Worm (Caenorhabditis elegans): ENCODE results near the gene C34C12.2.

C34C12.2 gene

DNA sequence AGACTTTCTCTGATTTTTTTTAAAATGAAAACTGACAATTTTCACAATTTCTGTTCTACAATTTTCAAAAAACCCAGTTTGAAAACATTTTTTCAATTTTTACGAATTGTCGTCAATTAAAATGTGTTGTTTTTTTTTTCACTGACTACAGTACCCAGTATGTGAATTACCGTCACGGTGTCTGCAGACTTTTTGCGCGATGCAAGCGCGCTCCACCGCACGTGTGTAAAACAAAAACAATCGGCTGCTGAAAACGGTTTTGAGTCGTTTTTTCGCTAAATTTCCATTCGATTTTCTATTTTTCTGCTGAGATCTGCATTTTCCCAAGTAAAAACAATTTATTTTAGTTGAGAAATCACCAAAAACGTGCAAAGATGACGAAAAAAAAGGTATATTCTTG lies 2.6 kb downstream of the C34C12.2 start (continued):
- TF ChIP-seq hlh-12 (tag; optimal IDR thresholded peaks at IDR 0.05) = no peak
- TF ChIP-seq athp-1 (tag; optimal IDR thresholded peaks at IDR 0.05) = peak; percentile 93
- TF ChIP-seq xnd-1 (tag; optimal IDR thresholded peaks at IDR 0.05) = peak; percentile 36
- no peak for TF ChIP-seq nhr-179 (tag; optimal IDR thresholded peaks at IDR 0.05)
- peak; percentile 63 to 98 (median 85) for TF ChIP-seq lin-35 (GFP tag; optimal IDR thresholded peaks at IDR 0.05)
- peak; percentile 96 for TF ChIP-seq B0336.3 (GFP tag; IDR thresholded peaks at IDR 0.05)
- TF ChIP-seq sdz-38 (tag; optimal IDR thresholded peaks at IDR 0.05) = no peak
- 0 out of 2 replicates have a peak, but pooled peaks have one; percentile 18 for TF ChIP-seq lag-1 (GFP tag; IDR thresholded peaks at IDR 0.05)
- TF ChIP-seq Y56A3A.18 (GFP tag; IDR thresholded peaks at IDR 0.05) = peak; percentile 74; the same call in 1 of the 2 replicates
- no peak for TF ChIP-seq Y53F4B.3 (GFP tag; IDR thresholded peaks at IDR 0.05)
- peak; percentile 36 for TF ChIP-seq B0261.1 (tag; optimal IDR thresholded peaks at IDR 0.05)
- TF ChIP-seq bed-2 (GFP tag; IDR thresholded peaks at IDR 0.05) = 0 out of 2 replicates have a peak, but pooled peaks have one; percentile 52
- TF ChIP-seq F37B4.10 (GFP tag; IDR thresholded peaks at IDR 0.05) = peak; percentile 80; the same call in 1 of the 2 replicates
- TF ChIP-seq dpl-1 (GFP tag; optimal IDR thresholded peaks at IDR 0.05) = peak; percentile 72
- peak; percentile 83 for TF ChIP-seq attf-3 (GFP tag; conservative IDR thresholded peaks at IDR 0.05)
- TF ChIP-seq rpc-1 (optimal IDR thresholded peaks at IDR 0.05) = peak; percentile 12
- TF ChIP-seq rpc-1 (tag; optimal IDR thresholded peaks at IDR 0.05) = no peak
- TF ChIP-seq sea-2 (GFP tag; IDR thresholded peaks at IDR 0.05) = 0 out of 2 replicates have a peak, but pooled peaks have one; percentile 65
- peak; percentile 78 for TF ChIP-seq gei-17 (GFP tag; optimal IDR thresholded peaks at IDR 0.05)
- no peak for TF ChIP-seq akir-1 (GFP tag; optimal IDR thresholded peaks at IDR 0.05)
- peak; percentile 41 for TF ChIP-seq mel-28 (tag; optimal IDR thresholded peaks at IDR 0.05; ENCODE audit: borderline replicate concordance)
- TF ChIP-seq nhr-27 (tag; optimal IDR thresholded peaks at IDR 0.05) = no peak
- TF ChIP-seq ceh-58 (GFP tag; IDR thresholded peaks at IDR 0.05) = no peak
- TF ChIP-seq F23B12.7 (tag; optimal IDR thresholded peaks at IDR 0.05; ENCODE audit: insufficient read depth) = peak; percentile 92
- peak; percentile 97 for TF ChIP-seq ceh-27 (GFP tag; optimal IDR thresholded peaks at IDR 0.05)
- peak; percentile 99 for TF ChIP-seq lin-40 (tag; optimal IDR thresholded peaks at IDR 0.05)
- peak; percentile 91 for TF ChIP-seq egl-18 (GFP tag; IDR thresholded peaks at IDR 0.05)
- TF ChIP-seq Y95B8A.8 (GFP tag; IDR thresholded peaks at IDR 0.05) = peak; percentile 84
- TF ChIP-seq dpff-1 (tag; optimal IDR thresholded peaks at IDR 0.05) = no peak
- TF ChIP-seq lsl-1 (GFP tag; optimal IDR thresholded peaks at IDR 0.05) = peak; percentile 91
- TF ChIP-seq F52B5.7 (tag; optimal IDR thresholded peaks at IDR 0.05) = peak; percentile 38
- no peak for TF ChIP-seq rec-8 (tag; optimal IDR thresholded peaks at IDR 0.05)
- peak; percentile 82 for TF ChIP-seq ztf-3 (GFP tag; optimal IDR thresholded peaks at IDR 0.05)
- peak; percentile 10 for TF ChIP-seq zim-3 (tag; optimal IDR thresholded peaks at IDR 0.05)
- TF ChIP-seq let-607 (tag; optimal IDR thresholded peaks at IDR 0.05) = peak; percentile 91 to 95
- TF ChIP-seq let-526 (GFP tag; IDR thresholded peaks at IDR 0.05) = peak; percentile 90
- TF ChIP-seq snpc-1.3 (tag; optimal IDR thresholded peaks at IDR 0.05; ENCODE audit: insufficient read depth) = peak; percentile 20
- peak; percentile 82 for TF ChIP-seq atf-7 (tag; optimal IDR thresholded peaks at IDR 0.05)
- TF ChIP-seq C06A6.2 (GFP tag; conservative IDR thresholded peaks at IDR 0.05) = peak; percentile 94
- 0 out of 2 replicates have a peak, but pooled peaks have one; percentile 55 for TF ChIP-seq ztf-28 (GFP tag; IDR thresholded peaks at IDR 0.05)
- TF ChIP-seq ama-1 (optimal IDR thresholded peaks at IDR 0.05) = peak; percentile 45
- TF ChIP-seq ama-1 (GFP tag; optimal IDR thresholded peaks at IDR 0.05) = no peak
- TF ChIP-seq madf-3 (GFP tag; IDR thresholded peaks at IDR 0.05) = peak; percentile 95
- no peak for TF ChIP-seq mxl-1 (tag; optimal IDR thresholded peaks at IDR 0.05)
- peak; percentile 99 for TF ChIP-seq K11D2.4 (GFP tag; IDR thresholded peaks at IDR 0.05)

Measured in whole organism, young adult.